Worm (Caenorhabditis elegans) whole organism, L4 larva: ENCODE results near the gene D1014.6.

ENCODE experiments used
- lin-15B ChIP-seq: fragments of 150-350 bp; sonication (generic microtip); optimal IDR thresholded peaks from 3 replicates; lab custom pipeline; 2014; ENCODE audit warnings: missing biosample characterization, missing genetic modification characterization
- lin-39 ChIP-seq: fragments of 150-350 bp; optimal IDR thresholded peaks from 2 replicates; lab custom pipeline; 2014; ENCODE audit warnings: missing biosample characterization, missing genetic modification reagents, missing genetic modification characterization
- nhr-25 ChIP-seq: sonication (generic microtip); optimal IDR thresholded peaks from 2 replicates; lab custom pipeline; 2017; ENCODE audit warnings: missing genetic modification characterization, mild to moderate bottlenecking, missing compliant biosample characterization, antibody characterized with exemption, moderate library complexity, borderline replicate concordance; ENCODE audit not compliant: insufficient read depth
- pha-4 ChIP-seq, 2 experiments: fragments of 150-350 bp in 1 of 2; fragments of 200-800 bp in 1 of 2; sonication (Bioruptor generic) in 1 of 2; IDR thresholded peaks in 1 of 2; optimal IDR thresholded peaks in 1 of 2; 2 replicates each; pipeline versions ENCODE4 v1.3.6 to Lab custom; 2014 to 2022; ENCODE audit warnings: missing genetic modification characterization in 2 of 2, missing genetic modification reagents in 2 of 2, missing biosample characterization in 1 of 2, missing compliant biosample characterization in 1 of 2
- skn-1 ChIP-seq: fragments of 150-350 bp; optimal IDR thresholded peaks from 2 replicates; lab custom pipeline; 2014; ENCODE audit warnings: missing biosample characterization, missing genetic modification characterization

- no peak for TF ChIP-seq nhr-25
- no peak for TF ChIP-seq lin-15B (tag; lab: Kevin White, UChicago)
- no peak for TF ChIP-seq lin-39
- no peak for TF ChIP-seq pha-4 (GFP tag; IDR thresholded peaks at IDR 0.05; lab: Robert Waterston, UW)
- no peak for TF ChIP-seq pha-4 (tag; optimal IDR thresholded peaks at IDR 0.05; lab: Kevin White, UChicago)
- TF ChIP-seq skn-1 (tag; lab: Kevin White, UChicago), result no peak
Observed at ce11 chrV:8095378-8095777, 25.6 kb upstream of the D1014.6 start, which contains the start of gene str-146.
